Worm (Caenorhabditis elegans) whole organism, early embryonic: ENCODE measurements around the gene T26E4.7.

Experiments used
- B0310.2 ChIP-seq: sonication (generic microtip); optimal IDR thresholded peaks from 2 replicates; lab custom pipeline; 2016; ENCODE audit warnings: mild to moderate bottlenecking, missing genetic modification characterization, missing compliant biosample characterization
- F13C5.2 ChIP-seq: sonication (generic microtip); optimal IDR thresholded peaks from 2 replicates; lab custom pipeline; 2017; ENCODE audit warnings: mild to moderate bottlenecking, missing genetic modification characterization, inconsistent platforms, missing compliant biosample characterization
- aly-1 ChIP-seq: sonication (generic microtip); optimal IDR thresholded peaks from 2 replicates; lab custom pipeline; 2016; ENCODE audit warnings: missing genetic modification characterization, missing compliant biosample characterization
- ama-1 ChIP-seq: fragments of 150-350 bp; optimal IDR thresholded peaks from 2 replicates; lab custom pipeline; 2014
- ceh-13 ChIP-seq: fragments of 200-800 bp; sonication (Bioruptor generic); optimal IDR thresholded peaks from 2 replicates; lab custom pipeline; 2018; ENCODE audit warnings: mild to moderate bottlenecking, missing genetic modification characterization, missing compliant biosample characterization
- ceh-36 ChIP-seq: sonication (generic microtip); optimal IDR thresholded peaks from 2 replicates; lab custom pipeline; 2016; ENCODE audit warnings: missing genetic modification characterization, inconsistent platforms, missing compliant biosample characterization
- ets-7 ChIP-seq: sonication (generic microtip); optimal IDR thresholded peaks from 2 replicates; lab custom pipeline; 2016; ENCODE audit warnings: missing genotype, missing genetic modification characterization, missing compliant biosample characterization
- flt-1 ChIP-seq: fragments of 200-800 bp; sonication (Bioruptor generic); IDR thresholded peaks from 2 replicates; pipeline ENCODE4 v1.3.6; 2022; ENCODE audit warnings: missing genetic modification characterization, missing compliant biosample characterization
- hmbx-1 ChIP-seq: sonication (generic microtip); optimal IDR thresholded peaks from 2 replicates; lab custom pipeline; 2016; ENCODE audit warnings: mild to moderate bottlenecking, missing genetic modification characterization, missing compliant biosample characterization
- hmg-4 ChIP-seq: fragments of 200-800 bp; sonication (Bioruptor generic); optimal IDR thresholded peaks from 2 replicates; lab custom pipeline; 2018; ENCODE audit warnings: mild to moderate bottlenecking, missing genetic modification characterization, missing compliant biosample characterization
- hnd-1 ChIP-seq: sonication (generic microtip); optimal IDR thresholded peaks from 2 replicates; lab custom pipeline; 2016; ENCODE audit warnings: missing genetic modification characterization, missing compliant biosample characterization
- pes-1 ChIP-seq: fragments of 200-800 bp; sonication (Bioruptor generic); IDR thresholded peaks from 2 replicates; pipeline ENCODE4 v1.3.6; 2022; ENCODE audit warnings: missing genetic modification reagents, missing genetic modification characterization, missing compliant biosample characterization
- scrt-1 ChIP-seq: fragments of 200-800 bp; sonication (Bioruptor generic); IDR thresholded peaks from 2 replicates; pipeline ENCODE4 v1.3.6; 2022; ENCODE audit warnings: missing genetic modification characterization, missing compliant biosample characterization
- sea-1 ChIP-seq: fragments of 200-800 bp; sonication (Bioruptor generic); conservative IDR thresholded peaks from 2 replicates; pipeline ENCODE4 v1.3.6; 2022; ENCODE audit warnings: missing genetic modification characterization, missing compliant biosample characterization
- tbx-11 ChIP-seq: fragments of 200-800 bp; sonication (Bioruptor generic); IDR thresholded peaks from 2 replicates; pipeline ENCODE4 v1.3.6; 2022; ENCODE audit warnings: missing genetic modification characterization, missing compliant biosample characterization
- tbx-37 ChIP-seq: fragments of 200-800 bp; sonication (Bioruptor generic); conservative IDR thresholded peaks from 2 replicates; pipeline ENCODE4 v1.3.6; 2022; ENCODE audit warnings: missing genetic modification reagents, missing genetic modification characterization, missing compliant biosample characterization
- tra-4 ChIP-seq: sonication (generic microtip); optimal IDR thresholded peaks from 2 replicates; lab custom pipeline; 2017; ENCODE audit warnings: missing genetic modification characterization, missing compliant biosample characterization

T26E4.7 gene

ce11 chrV:15758449-15758848 is 34.9 kb upstream of the T26E4.7 start, which contains the start of gene str-9:
Gene str-9, plus strand, starts transcription at chrV:15758749.
- TF ChIP-seq tbx-11 (no peak), tbx-37 (GFP tag; lab: Robert Waterston, UW) (no peak), ets-7 (no peak), flt-1 (GFP tag; lab: Robert Waterston, UW) (no peak), tra-4 (tag; lab: Kevin White, UChicago) (no peak), F13C5.2 (no peak), pes-1 (GFP tag; lab: Robert Waterston, UW) (no peak), ama-1 (no peak), scrt-1 (GFP tag; lab: Robert Waterston, UW) (no peak)

ce11 chrV:15766122-15766594 is 27.2 kb upstream of the T26E4.7 start, which contains the start of the genes haf-3 and F57A10.2:
Gene haf-3, minus strand, starts transcription at chrV:15766172.
Gene F57A10.2, plus strand, starts transcription at chrV:15766575.
- peak; percentile 66 for TF ChIP-seq F13C5.2
- no peak for TF ChIP-seq hmbx-1 (tag; lab: Kevin White, UChicago)
- TF ChIP-seq scrt-1 (GFP tag; lab: Robert Waterston, UW): no peak
- 0 out of 2 replicates have a peak, but pooled peaks have one; percentile 13 for TF ChIP-seq flt-1 (GFP tag; lab: Robert Waterston, UW)

- TF ChIP-seq pes-1 (GFP tag; lab: Robert Waterston, UW) (peak; percentile 73), flt-1 (GFP tag; lab: Robert Waterston, UW) (peak; percentile 28; the same call in 1 of the 2 replicates), scrt-1 (GFP tag; lab: Robert Waterston, UW) (peak; percentile 51; the same call in 1 of the 2 replicates)
Measured at ce11 chrV:15767385-15767784, 26.0 kb upstream of the T26E4.7 start.

ce11 chrV:15769072-15769471 is 24.3 kb upstream of the T26E4.7 start, which contains the start of gene F57A10.4:
Gene F57A10.4, plus strand, starts transcription at chrV:15769438.
- no peak for TF ChIP-seq ama-1
- TF ChIP-seq F13C5.2: no peak
- no peak for TF ChIP-seq sea-1 (GFP tag; lab: Robert Waterston, UW)
- TF ChIP-seq scrt-1 (GFP tag; lab: Robert Waterston, UW): no peak

ce11 chrV:15773141-15773540 is 20.2 kb upstream of the T26E4.7 start, which contains the start of gene nhr-60:
Gene nhr-60, minus strand, starts transcription at chrV:15773241.
- no peak for TF ChIP-seq tbx-11
- TF ChIP-seq scrt-1 (GFP tag; lab: Robert Waterston, UW): no peak
- TF ChIP-seq B0310.2: no peak
- no peak for TF ChIP-seq sea-1 (GFP tag; lab: Robert Waterston, UW)
- TF ChIP-seq aly-1 (tag; lab: Kevin White, UChicago): no peak
- TF ChIP-seq tra-4 (tag; lab: Kevin White, UChicago): no peak
- no peak for TF ChIP-seq hnd-1
- no peak for TF ChIP-seq ceh-36 (tag; lab: Kevin White, UChicago)
- TF ChIP-seq ets-7: no peak
- TF ChIP-seq tbx-37 (GFP tag; lab: Robert Waterston, UW): no peak
- TF ChIP-seq pes-1 (GFP tag; lab: Robert Waterston, UW): no peak
- TF ChIP-seq ama-1: no peak
- TF ChIP-seq F13C5.2: no peak
- TF ChIP-seq flt-1 (GFP tag; lab: Robert Waterston, UW): no peak
- TF ChIP-seq ceh-13 (GFP tag; lab: Kevin White, UChicago): no peak
- no peak for TF ChIP-seq hmbx-1 (tag; lab: Kevin White, UChicago)
- no peak for TF ChIP-seq hmg-4 (GFP tag; lab: Kevin White, UChicago)

- TF ChIP-seq scrt-1 (GFP tag; lab: Robert Waterston, UW): no peak
- TF ChIP-seq ceh-13 (GFP tag; lab: Kevin White, UChicago): no peak
- TF ChIP-seq sea-1 (GFP tag; lab: Robert Waterston, UW): no peak
- no peak for TF ChIP-seq tbx-11
- TF ChIP-seq pes-1 (GFP tag; lab: Robert Waterston, UW): no peak
- no peak for TF ChIP-seq ceh-36 (tag; lab: Kevin White, UChicago)
- no peak for TF ChIP-seq F13C5.2
- no peak for TF ChIP-seq B0310.2
- no peak for TF ChIP-seq ets-7
- TF ChIP-seq hnd-1: no peak
- no peak for TF ChIP-seq tbx-37 (GFP tag; lab: Robert Waterston, UW)
- TF ChIP-seq hmbx-1 (tag; lab: Kevin White, UChicago): no peak
- TF ChIP-seq hmg-4 (GFP tag; lab: Kevin White, UChicago): no peak
- TF ChIP-seq tra-4 (tag; lab: Kevin White, UChicago): no peak
- TF ChIP-seq aly-1 (tag; lab: Kevin White, UChicago): no peak
- no peak for TF ChIP-seq flt-1 (GFP tag; lab: Robert Waterston, UW)
- no peak for TF ChIP-seq ama-1
Measured at ce11 chrV:15773941-15774340, 19.4 kb upstream of the T26E4.7 start.

- TF ChIP-seq ceh-36 (tag; lab: Kevin White, UChicago): no peak
Measured at ce11 chrV:15776651-15777050, 16.7 kb upstream of the T26E4.7 start, which contains the start of gene nhr-283. Gene nhr-283, minus strand, starts transcription at chrV:15776751.

- no peak for TF ChIP-seq F13C5.2
- no peak for TF ChIP-seq ceh-13 (GFP tag; lab: Kevin White, UChicago)
Measured at ce11 chrV:15779128-15779729, 14.1 kb upstream of the T26E4.7 start, which contains the start of the genes nhr-285 and irld-52. Gene nhr-285, minus strand, starts transcription at chrV:15779228. Gene irld-52, plus strand, starts transcription at chrV:15779679.
